Worm (Caenorhabditis elegans) whole organism, young adult: Measurements from ENCODE around the gene srab-9.

Source experiments
- D2030.7 ChIP-seq: fragments of 200-800 bp; sonication (Bioruptor generic); IDR thresholded peaks from 2 replicates; pipeline ENCODE4 v1.3.6; 2022; ENCODE audit warnings: missing genetic modification reagents, missing genetic modification characterization, missing compliant biosample characterization
- Y53F4B.3 ChIP-seq: fragments of 200-800 bp; sonication (Bioruptor generic); IDR thresholded peaks from 2 replicates; pipeline ENCODE4 v1.3.6; 2022; ENCODE audit warnings: missing genetic modification reagents, missing genetic modification characterization, missing compliant biosample characterization
- ama-1 ChIP-seq, 3 experiments: fragments of 150-350 bp in 1 of 3; sonication (generic microtip) in 2 of 3; optimal IDR thresholded peaks; 2 replicates each; lab custom pipeline; 2014 to 2018; ENCODE audit warnings: missing biosample characterization in 2 of 3, missing genetic modification characterization in 2 of 3, missing genetic modification reagents in 2 of 3
- cebp-1 ChIP-seq, 2 experiments: fragments of 200-800 bp in 1 of 2; sonication (Bioruptor generic) in 1 of 2; sonication (generic microtip) in 1 of 2; IDR thresholded peaks in 1 of 2; optimal IDR thresholded peaks in 1 of 2; 2 replicates each; pipeline versions ENCODE4 v1.3.6 to Lab custom; 2017 to 2022; ENCODE audit warnings: missing compliant biosample characterization in 2 of 2, missing genetic modification characterization in 2 of 2, mild to moderate bottlenecking in 1 of 2, missing genetic modification reagents in 1 of 2, moderate library complexity in 1 of 2
- dox-1 ChIP-seq: fragments of 200-800 bp; sonication (Bioruptor generic); IDR thresholded peaks from 2 replicates; pipeline ENCODE4 v1.3.6; 2022; ENCODE audit warnings: missing genetic modification reagents, missing genetic modification characterization, missing compliant biosample characterization
- ekl-4 ChIP-seq: fragments of 200-800 bp; sonication (Bioruptor generic); IDR thresholded peaks from 2 replicates; pipeline ENCODE4 v1.3.6; 2022; ENCODE audit warnings: missing genetic modification reagents, missing genetic modification characterization, missing compliant biosample characterization
- madf-10 ChIP-seq: sonication (generic microtip); optimal IDR thresholded peaks from 2 replicates; lab custom pipeline; 2016; ENCODE audit warnings: mild to moderate bottlenecking, missing genetic modification characterization, missing compliant biosample characterization
- nfyb-1 ChIP-seq: fragments of 200-800 bp; sonication (Bioruptor generic); IDR thresholded peaks from 2 replicates; pipeline ENCODE4 v1.3.6; 2022; ENCODE audit warnings: missing genetic modification reagents, missing genetic modification characterization, missing compliant biosample characterization
- pha-4 ChIP-seq: fragments of 150-350 bp; sonication (generic microtip); optimal IDR thresholded peaks from 2 replicates; lab custom pipeline; 2014; ENCODE audit warnings: missing biosample characterization, missing genetic modification reagents, missing genetic modification characterization
- snpc-3.4 ChIP-seq: sonication (generic microtip); optimal IDR thresholded peaks from 2 replicates; lab custom pipeline; 2017; ENCODE audit warnings: missing genetic modification characterization, mild to moderate bottlenecking, missing compliant biosample characterization, antibody characterized with exemption, moderate library complexity, missing genotype, missing genetic modification reagents
- snpc-4 ChIP-seq, 5 experiments: fragments of 150-350 bp in 1 of 5; sonication (generic microtip) in 4 of 5; optimal IDR thresholded peaks; 2 replicates each; lab custom pipeline; 2014 to 2018; ENCODE audit warnings: missing genetic modification characterization in 5 of 5, missing biosample characterization in 3 of 5, antibody characterized with exemption in 2 of 5, mild to moderate bottlenecking in 2 of 5, missing compliant biosample characterization in 2 of 5, missing genotype in 2 of 5, moderate library complexity in 2 of 5, missing genetic modification reagents in 1 of 5
- tbx-9 ChIP-seq: sonication (generic microtip); optimal IDR thresholded peaks from 2 replicates; lab custom pipeline; 2016; ENCODE audit warnings: borderline replicate concordance, missing genetic modification characterization, inconsistent platforms, missing compliant biosample characterization
- unc-62 ChIP-seq: fragments of 150-350 bp; optimal IDR thresholded peaks from 2 replicates; lab custom pipeline; 2014; ENCODE audit warnings: missing biosample characterization, missing genetic modification reagents, missing genetic modification characterization
- xnd-1 ChIP-seq: sonication (generic microtip); optimal IDR thresholded peaks from 2 replicates; lab custom pipeline; 2016; ENCODE audit warnings: missing genotype, missing genetic modification reagents, missing genetic modification characterization, missing compliant biosample characterization

ce11 chrV:3159252-3159651, 18.2 kb upstream of the srab-9 start, which contains the start of gene C36C5.12:
- TF ChIP-seq ekl-4 (GFP tag; lab: Robert Waterston, UW) (no peak), xnd-1 (tag; lab: Kevin White, UChicago) (no peak), snpc-3.4 (tag; lab: Kevin White, UChicago) (no peak), madf-10 (tag; lab: Kevin White, UChicago) (no peak), ama-1 (optimal IDR thresholded peaks at IDR 0.05; lab: Kevin White, UChicago) (no peak), ama-1 (GFP tag; optimal IDR thresholded peaks at IDR 0.05; lab: Kevin White, UChicago) (no peak), snpc-4 (GFP tag; optimal IDR thresholded peaks at IDR 0.05; lab: Kevin White, UChicago) (no peak), snpc-4 (tag; optimal IDR thresholded peaks at IDR 0.05; lab: Kevin White, UChicago) (no peak), unc-62 (GFP tag; lab: Kevin White, UChicago) (no peak), dox-1 (GFP tag; lab: Robert Waterston, UW) (no peak), cebp-1 (GFP tag; IDR thresholded peaks at IDR 0.05; lab: Robert Waterston, UW) (no peak), cebp-1 (tag; optimal IDR thresholded peaks at IDR 0.05; lab: Kevin White, UChicago) (no peak), nfyb-1 (GFP tag; lab: Robert Waterston, UW) (no peak), pha-4 (no peak), Y53F4B.3 (GFP tag; lab: Robert Waterston, UW) (no peak), tbx-9 (tag; lab: Kevin White, UChicago) (no peak), D2030.7 (no peak)
